Worm (Caenorhabditis elegans) whole organism, L2 larva: ENCODE data around the gene agr-1.
A peak's percentile ranks its signal among the peaks of the same experiment; 100 is the strongest.

ENCODE experiments used
- R02D3.7 ChIP-seq: fragments of 150-350 bp; optimal IDR thresholded peaks from 2 replicates; lab custom pipeline; 2014; ENCODE audit warnings: missing biosample characterization, missing genetic modification characterization
- Y55F3AM.14 ChIP-seq: fragments of 200-800 bp; sonication (Bioruptor generic); optimal IDR thresholded peaks from 2 replicates; lab custom pipeline; 2018; ENCODE audit warnings: mild to moderate bottlenecking, missing genetic modification characterization, missing compliant biosample characterization
- ZK546.5 ChIP-seq: sonication (generic microtip); optimal IDR thresholded peaks from 2 replicates; lab custom pipeline; 2017; ENCODE audit warnings: missing biosample characterization, missing genetic modification characterization
- alr-1 ChIP-seq: fragments of 150-350 bp; optimal IDR thresholded peaks from 2 replicates; lab custom pipeline; 2014; ENCODE audit warnings: missing biosample characterization, missing genetic modification characterization
- aly-2 ChIP-seq: fragments of 150-350 bp; optimal IDR thresholded peaks from 2 replicates; lab custom pipeline; 2014; ENCODE audit warnings: missing biosample characterization, missing genetic modification characterization
- ama-1 ChIP-seq: fragments of 150-350 bp; optimal IDR thresholded peaks from 2 replicates; lab custom pipeline; 2018; ENCODE audit warnings: inconsistent platforms
- blmp-1 ChIP-seq: sonication (generic microtip); optimal IDR thresholded peaks from 2 replicates; lab custom pipeline; 2017; ENCODE audit warnings: missing genetic modification characterization, mild to moderate bottlenecking, missing compliant biosample characterization, antibody characterized with exemption, moderate library complexity; ENCODE audit not compliant: insufficient read depth
- ceh-16 ChIP-seq: fragments of 150-350 bp; optimal IDR thresholded peaks from 2 replicates; lab custom pipeline; 2014; ENCODE audit warnings: missing biosample characterization, missing genetic modification characterization
- ceh-82 ChIP-seq: fragments of 150-350 bp; optimal IDR thresholded peaks from 2 replicates; lab custom pipeline; 2014; ENCODE audit warnings: missing biosample characterization, missing genetic modification characterization
- crh-2 ChIP-seq: sonication (generic microtip); optimal IDR thresholded peaks from 2 replicates; lab custom pipeline; 2017; ENCODE audit warnings: missing biosample characterization, missing genetic modification characterization
- egl-27 ChIP-seq: sonication (generic microtip); optimal IDR thresholded peaks from 3 replicates; lab custom pipeline; 2017; ENCODE audit warnings: missing biosample characterization, missing genetic modification reagents, missing genetic modification characterization
- elt-1 ChIP-seq: fragments of 150-350 bp; optimal IDR thresholded peaks from 2 replicates; lab custom pipeline; 2014; ENCODE audit warnings: missing biosample characterization, missing genetic modification characterization
- elt-3 ChIP-seq: sonication (generic microtip); optimal IDR thresholded peaks from 2 replicates; lab custom pipeline; 2017; ENCODE audit warnings: missing biosample characterization, missing genetic modification characterization
- fos-1 ChIP-seq: fragments of 150-350 bp; optimal IDR thresholded peaks from 2 replicates; lab custom pipeline; 2014; ENCODE audit warnings: missing biosample characterization, missing genetic modification characterization
- gmeb-1 ChIP-seq: fragments of 150-350 bp; optimal IDR thresholded peaks from 2 replicates; lab custom pipeline; 2014; ENCODE audit warnings: missing biosample characterization, missing genetic modification characterization
- lin-11 ChIP-seq: fragments of 150-350 bp; sonication (generic microtip); optimal IDR thresholded peaks from 2 replicates; lab custom pipeline; 2014; ENCODE audit warnings: missing biosample characterization, missing genetic modification characterization, inconsistent platforms, mixed read lengths
- lin-39 ChIP-seq: fragments of 150-350 bp; optimal IDR thresholded peaks from 2 replicates; lab custom pipeline; 2014; ENCODE audit warnings: missing biosample characterization, missing genetic modification reagents, missing genetic modification characterization
- lsy-2 ChIP-seq, 2 experiments: fragments of 150-350 bp in 1 of 2; sonication (generic microtip) in 1 of 2; optimal IDR thresholded peaks; 2 replicates each; lab custom pipeline; 2014 to 2017; ENCODE audit warnings: missing biosample characterization in 2 of 2, missing genetic modification characterization in 2 of 2
- mab-5 ChIP-seq: fragments of 150-350 bp; optimal IDR thresholded peaks from 2 replicates; lab custom pipeline; 2014; ENCODE audit warnings: missing biosample characterization, missing genetic modification characterization
- mbf-1 ChIP-seq: sonication (generic microtip); optimal IDR thresholded peaks from 2 replicates; lab custom pipeline; 2017; ENCODE audit warnings: missing biosample characterization, missing genetic modification characterization
- mdl-1 ChIP-seq, 2 experiments: fragments of 150-350 bp in 1 of 2; sonication (generic microtip) in 1 of 2; optimal IDR thresholded peaks; 2 replicates each; lab custom pipeline; 2017; ENCODE audit warnings: missing biosample characterization in 2 of 2, missing genetic modification characterization in 2 of 2
- nhr-10 ChIP-seq: sonication (generic microtip); optimal IDR thresholded peaks from 2 replicates; lab custom pipeline; 2017; ENCODE audit warnings: missing biosample characterization, missing genetic modification characterization
- nhr-11 ChIP-seq: fragments of 150-350 bp; optimal IDR thresholded peaks from 2 replicates; lab custom pipeline; 2014; ENCODE audit warnings: missing biosample characterization, missing genetic modification characterization
- nhr-12 ChIP-seq: fragments of 150-350 bp; optimal IDR thresholded peaks from 2 replicates; lab custom pipeline; 2014; ENCODE audit warnings: missing biosample characterization, missing genetic modification characterization
- nhr-129 ChIP-seq: fragments of 150-350 bp; optimal IDR thresholded peaks from 2 replicates; lab custom pipeline; 2014; ENCODE audit warnings: missing biosample characterization, missing genetic modification characterization
- nhr-21 ChIP-seq: fragments of 150-350 bp; optimal IDR thresholded peaks from 2 replicates; lab custom pipeline; 2014; ENCODE audit warnings: missing biosample characterization, missing genetic modification characterization
- nhr-23 ChIP-seq: fragments of 150-350 bp; optimal IDR thresholded peaks from 2 replicates; lab custom pipeline; 2014; ENCODE audit warnings: missing biosample characterization, missing genetic modification reagents, missing genetic modification characterization
- nhr-25 ChIP-seq: fragments of 150-350 bp; sonication (generic microtip); optimal IDR thresholded peaks from 3 replicates; lab custom pipeline; 2014; ENCODE audit warnings: missing biosample characterization, missing genetic modification characterization
- nhr-6 ChIP-seq: fragments of 150-350 bp; optimal IDR thresholded peaks from 2 replicates; lab custom pipeline; 2014; ENCODE audit warnings: missing biosample characterization, missing genetic modification characterization
- nhr-77 ChIP-seq: fragments of 150-350 bp; optimal IDR thresholded peaks from 2 replicates; lab custom pipeline; 2014; ENCODE audit warnings: missing biosample characterization, missing genetic modification characterization
- peb-1 ChIP-seq: fragments of 150-350 bp; optimal IDR thresholded peaks from 2 replicates; lab custom pipeline; 2014; ENCODE audit warnings: missing biosample characterization, missing genetic modification characterization
- sem-4 ChIP-seq: fragments of 150-350 bp; optimal IDR thresholded peaks from 2 replicates; lab custom pipeline; 2014; ENCODE audit warnings: missing biosample characterization, missing genetic modification reagents, missing genetic modification characterization
- skn-1 ChIP-seq: sonication (generic microtip); optimal IDR thresholded peaks from 2 replicates; lab custom pipeline; 2017; ENCODE audit warnings: missing biosample characterization, missing genetic modification characterization
- sma-3 ChIP-seq: sonication (generic microtip); optimal IDR thresholded peaks from 2 replicates; lab custom pipeline; 2016; ENCODE audit warnings: missing genetic modification reagents, missing genetic modification characterization, missing compliant biosample characterization
- sma-9 ChIP-seq, 2 experiments: fragments of 150-350 bp in 1 of 2; sonication (generic microtip) in 1 of 2; optimal IDR thresholded peaks; 2 replicates each; lab custom pipeline; 2014 to 2016; ENCODE audit warnings: missing genetic modification characterization in 2 of 2, mild to moderate bottlenecking in 1 of 2, missing biosample characterization in 1 of 2, missing compliant biosample characterization in 1 of 2, missing genetic modification reagents in 1 of 2, moderate library complexity in 1 of 2
- unc-39 ChIP-seq: fragments of 150-350 bp; optimal IDR thresholded peaks from 2 replicates; lab custom pipeline; 2014; ENCODE audit warnings: missing biosample characterization, missing genetic modification characterization
- unc-55 ChIP-seq: fragments of 150-350 bp; sonication (generic microtip); optimal IDR thresholded peaks from 3 replicates; lab custom pipeline; 2014; ENCODE audit warnings: missing biosample characterization, missing genetic modification reagents, missing genetic modification characterization
- unc-62 ChIP-seq: fragments of 150-350 bp; optimal IDR thresholded peaks from 2 replicates; lab custom pipeline; 2014; ENCODE audit warnings: missing biosample characterization, missing genetic modification reagents, missing genetic modification characterization
- zag-1 ChIP-seq: fragments of 150-350 bp; optimal IDR thresholded peaks from 2 replicates; lab custom pipeline; 2014; ENCODE audit warnings: missing biosample characterization, missing genetic modification characterization
- ztf-1 ChIP-seq: fragments of 200-800 bp; sonication (Bioruptor generic); conservative IDR thresholded peaks from 2 replicates; pipeline ENCODE4 v1.3.6; 2022; ENCODE audit warnings: missing genetic modification characterization, missing compliant biosample characterization
- ztf-11 ChIP-seq: sonication (generic microtip); optimal IDR thresholded peaks from 2 replicates; lab custom pipeline; 2017; ENCODE audit warnings: missing biosample characterization, missing genetic modification characterization
- ztf-4 ChIP-seq: fragments of 150-350 bp; optimal IDR thresholded peaks from 2 replicates; lab custom pipeline; 2014; ENCODE audit warnings: missing biosample characterization, missing genetic modification characterization

The agr-1 gene

DNA sequence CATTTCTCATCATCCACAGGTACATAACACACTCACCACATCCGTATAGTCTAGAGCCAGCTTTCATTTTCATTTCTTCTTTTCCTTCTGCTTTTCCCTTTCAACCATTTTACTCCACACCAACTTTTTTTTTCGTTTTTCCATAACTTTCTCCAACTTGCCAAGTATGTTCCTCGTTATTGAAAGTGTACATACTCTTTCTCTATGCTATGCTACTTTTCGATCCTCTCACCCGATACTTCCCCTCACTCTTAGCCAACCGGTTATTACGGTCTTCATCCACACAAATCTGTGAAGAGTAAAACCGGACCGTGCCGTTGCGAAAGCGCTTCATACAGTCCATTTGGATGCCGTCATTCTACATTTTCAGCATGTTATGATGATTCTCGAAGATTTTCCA lies 16.9 kb upstream of the agr-1 start, which contains the start of gene T13C2.2:
Gene T13C2.2 (plus strand): TSS at position 301 of the 400 bp plus-strand sequence.
- TF ChIP-seq Y55F3AM.14 (GFP tag; lab: Kevin White, UChicago) (no peak), nhr-11 (tag; lab: Kevin White, UChicago) (no peak), unc-62 (GFP tag; lab: Kevin White, UChicago) (no peak), blmp-1 (tag; lab: Kevin White, UChicago) (no peak), nhr-12 (tag; lab: Kevin White, UChicago) (no peak), skn-1 (tag; lab: Kevin White, UChicago) (no peak), lsy-2 (tag; optimal IDR thresholded peaks at IDR 0.05; lab: Kevin White, UChicago) (no peak), zag-1 (tag; lab: Kevin White, UChicago) (no peak), sma-3 (GFP tag; lab: Kevin White, UChicago) (no peak), mbf-1 (tag; lab: Kevin White, UChicago) (no peak), lin-39 (tag; lab: Kevin White, UChicago) (no peak), unc-39 (tag; lab: Kevin White, UChicago) (no peak), ZK546.5 (no peak), peb-1 (tag; lab: Kevin White, UChicago) (no peak), mdl-1 (tag; optimal IDR thresholded peaks at IDR 0.05; lab: Kevin White, UChicago) (no peak), ztf-11 (tag; lab: Kevin White, UChicago) (no peak), lin-11 (tag; lab: Kevin White, UChicago) (no peak), nhr-10 (tag; lab: Kevin White, UChicago) (no peak), sma-9 (GFP tag; optimal IDR thresholded peaks at IDR 0.05; lab: Kevin White, UChicago) (no peak), sma-9 (tag; optimal IDR thresholded peaks at IDR 0.05; lab: Kevin White, UChicago) (no peak), nhr-77 (no peak)

- no peak for TF ChIP-seq ceh-16 (tag; lab: Kevin White, UChicago)
- no peak for TF ChIP-seq elt-1
- no peak for TF ChIP-seq ama-1 (lab: Kevin White, UChicago)
- no peak for TF ChIP-seq sma-3 (GFP tag; lab: Kevin White, UChicago)
- TF ChIP-seq ZK546.5 = no peak
- no peak for TF ChIP-seq ztf-1 (GFP tag; lab: Robert Waterston, UW)
- TF ChIP-seq gmeb-1 (tag; lab: Kevin White, UChicago) = no peak
- no peak for TF ChIP-seq zag-1 (tag; lab: Kevin White, UChicago)
Observed at ce11 chrII:6788672-6789298, 13.8 kb upstream of the agr-1 start, which contains the start of gene T13C2.3. Gene T13C2.3 (plus strand): TSS chrII:6789248.

DNA sequence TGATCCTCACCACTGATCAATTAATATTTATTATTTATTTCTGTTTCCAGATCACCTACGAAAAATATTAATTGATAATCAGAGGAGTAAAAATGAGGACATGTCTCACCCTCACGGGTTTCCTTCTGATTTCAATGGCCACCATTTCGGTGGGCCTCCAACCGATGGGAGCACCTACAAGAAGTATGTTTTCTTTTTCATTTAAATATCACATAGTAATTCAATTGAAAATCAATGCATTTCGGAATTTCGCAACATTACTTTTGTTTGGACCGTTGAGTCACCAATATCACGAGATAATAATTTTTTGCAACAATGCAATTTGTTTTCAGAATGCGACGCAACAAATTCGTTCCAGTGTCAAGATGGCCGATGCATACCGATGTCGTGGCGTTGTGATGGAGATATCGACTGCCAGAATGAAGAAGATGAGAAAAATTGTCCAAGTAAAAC lies 8.4 kb upstream of the agr-1 start, which contains the start of gene gldi-2:
Gene gldi-2 (plus strand): TSS at position 51 of the 453 bp plus-strand sequence.
- TF ChIP-seq lin-11 (tag; lab: Kevin White, UChicago) (no peak), nhr-11 (tag; lab: Kevin White, UChicago) (no peak), zag-1 (tag; lab: Kevin White, UChicago) (no peak), nhr-21 (tag; lab: Kevin White, UChicago) (no peak), nhr-6 (no peak), nhr-12 (tag; lab: Kevin White, UChicago) (no peak), crh-2 (tag; lab: Kevin White, UChicago) (no peak), ZK546.5 (no peak), elt-3 (tag; lab: Kevin White, UChicago) (no peak), unc-62 (GFP tag; lab: Kevin White, UChicago) (no peak), gmeb-1 (tag; lab: Kevin White, UChicago) (no peak), nhr-129 (tag; lab: Kevin White, UChicago) (no peak), skn-1 (tag; lab: Kevin White, UChicago) (no peak), elt-1 (no peak), nhr-77 (no peak), lsy-2 (tag; optimal IDR thresholded peaks at IDR 0.05; lab: Kevin White, UChicago) (no peak), nhr-23 (no peak), ama-1 (lab: Kevin White, UChicago) (no peak), sem-4 (tag; lab: Kevin White, UChicago) (no peak)
- TF ChIP-seq, all 48 proteins: peak for 0

DNA sequence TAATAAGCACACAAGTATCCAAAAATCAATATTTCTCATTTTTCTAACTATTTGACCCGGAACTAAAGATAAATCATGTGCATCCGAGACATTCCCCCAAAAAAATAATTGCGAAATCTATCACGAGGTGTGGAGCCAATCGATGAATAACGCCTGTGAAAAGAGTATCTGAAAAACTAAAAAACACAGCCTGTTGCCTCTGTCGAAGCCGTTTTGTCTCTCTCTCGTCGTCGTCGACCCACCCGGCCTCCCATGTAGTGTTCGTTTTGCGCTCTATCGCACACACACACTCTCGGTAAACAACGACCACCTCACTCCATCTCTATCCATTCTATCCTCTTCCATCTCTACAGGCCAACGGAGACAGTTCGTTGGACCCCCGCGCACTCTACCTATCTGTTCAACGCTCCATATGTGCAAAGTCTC lies 7.8 kb upstream of the agr-1 start:
- no peak for TF ChIP-seq nhr-11 (tag; lab: Kevin White, UChicago)
- TF ChIP-seq unc-55 = peak; percentile 79
- no peak for TF ChIP-seq R02D3.7 (tag; lab: Kevin White, UChicago)
- TF ChIP-seq alr-1 = no peak
- TF ChIP-seq Y55F3AM.14 (GFP tag; lab: Kevin White, UChicago) = no peak
- TF ChIP-seq fos-1 (tag; lab: Kevin White, UChicago) = peak; percentile 8
- TF ChIP-seq zag-1 (tag; lab: Kevin White, UChicago) = no peak
- TF ChIP-seq nhr-77 = no peak
- TF ChIP-seq egl-27 (tag; lab: Kevin White, UChicago) = no peak
- TF ChIP-seq sma-3 (GFP tag; lab: Kevin White, UChicago) = peak; percentile 22
- peak; percentile 61 for TF ChIP-seq sma-9 (GFP tag; optimal IDR thresholded peaks at IDR 0.05; lab: Kevin White, UChicago)
- no peak for TF ChIP-seq sma-9 (tag; optimal IDR thresholded peaks at IDR 0.05; lab: Kevin White, UChicago)
- no peak for TF ChIP-seq nhr-23
- no peak for TF ChIP-seq ztf-11 (tag; lab: Kevin White, UChicago)
- no peak for TF ChIP-seq gmeb-1 (tag; lab: Kevin White, UChicago)
- no peak for TF ChIP-seq ceh-82 (tag; lab: Kevin White, UChicago)
- TF ChIP-seq unc-39 (tag; lab: Kevin White, UChicago) = no peak
- TF ChIP-seq ceh-16 (tag; lab: Kevin White, UChicago) = no peak
- no peak for TF ChIP-seq mbf-1 (tag; lab: Kevin White, UChicago)
- TF ChIP-seq nhr-25 (tag; lab: Kevin White, UChicago) = peak; percentile 59
- no peak for TF ChIP-seq ama-1 (lab: Kevin White, UChicago)
- TF ChIP-seq aly-2 (tag; lab: Kevin White, UChicago) = no peak
- TF ChIP-seq sem-4 (tag; lab: Kevin White, UChicago) = no peak
- TF ChIP-seq lin-39 (tag; lab: Kevin White, UChicago) = no peak
- TF ChIP-seq ztf-4 (tag; lab: Kevin White, UChicago) = peak; percentile 48
- peak; percentile 5 for TF ChIP-seq mab-5 (tag; lab: Kevin White, UChicago)
